Worm (Caenorhabditis elegans) whole organism, L3 larva: ENCODE data around the gene nhr-52.

Experiments
- R02D3.7 ChIP-seq: fragments of 150-350 bp; optimal IDR thresholded peaks from 2 replicates; lab custom pipeline; 2014; ENCODE audit warnings: missing biosample characterization, missing genetic modification characterization
- ZK546.5 ChIP-seq: sonication (generic microtip); optimal IDR thresholded peaks from 2 replicates; lab custom pipeline; 2017; ENCODE audit warnings: missing biosample characterization, missing genetic modification characterization
- aly-2 ChIP-seq: fragments of 150-350 bp; optimal IDR thresholded peaks from 2 replicates; lab custom pipeline; 2014; ENCODE audit warnings: missing biosample characterization, missing genetic modification characterization
- ama-1 ChIP-seq: fragments of 150-350 bp; optimal IDR thresholded peaks from 2 replicates; lab custom pipeline; 2018
- ceh-9 ChIP-seq: sonication (generic microtip); optimal IDR thresholded peaks from 2 replicates; lab custom pipeline; 2018; ENCODE audit warnings: missing biosample characterization, missing genetic modification characterization
- daf-12 ChIP-seq: fragments of 150-350 bp; optimal IDR thresholded peaks from 2 replicates; lab custom pipeline; 2014; ENCODE audit warnings: missing biosample characterization, missing genetic modification reagents, missing genetic modification characterization
- egl-27 ChIP-seq: sonication (generic microtip); optimal IDR thresholded peaks from 4 replicates; lab custom pipeline; 2017; ENCODE audit warnings: missing biosample characterization, missing genetic modification reagents, missing genetic modification characterization
- egl-5 ChIP-seq: fragments of 150-350 bp; optimal IDR thresholded peaks from 2 replicates; lab custom pipeline; 2017; ENCODE audit warnings: missing biosample characterization, missing genetic modification reagents, missing genetic modification characterization, inconsistent platforms
- elt-1 ChIP-seq: fragments of 150-350 bp; optimal IDR thresholded peaks from 2 replicates; lab custom pipeline; 2014; ENCODE audit warnings: missing biosample characterization, missing genetic modification characterization
- elt-2 ChIP-seq: sonication (generic microtip); optimal IDR thresholded peaks from 2 replicates; lab custom pipeline; 2016; ENCODE audit warnings: missing genetic modification reagents, mild to moderate bottlenecking, missing genetic modification characterization, missing compliant biosample characterization
- eor-1 ChIP-seq, 2 experiments: fragments of 150-350 bp; optimal IDR thresholded peaks; 2 replicates each; lab custom pipeline; 2014 to 2018; ENCODE audit warnings: missing biosample characterization in 2 of 2, missing genetic modification characterization in 2 of 2
- fkh-2 ChIP-seq: fragments of 150-350 bp; optimal IDR thresholded peaks from 2 replicates; lab custom pipeline; 2014; ENCODE audit warnings: missing biosample characterization, missing genetic modification reagents, missing genetic modification characterization
- fos-1 ChIP-seq: fragments of 150-350 bp; optimal IDR thresholded peaks from 2 replicates; lab custom pipeline; 2014; ENCODE audit warnings: missing biosample characterization, missing genetic modification characterization
- jun-1 ChIP-seq: fragments of 150-350 bp; optimal IDR thresholded peaks from 2 replicates; lab custom pipeline; 2014; ENCODE audit warnings: missing biosample characterization, missing genetic modification reagents, missing genetic modification characterization
- lin-15B ChIP-seq: fragments of 150-350 bp; optimal IDR thresholded peaks from 2 replicates; lab custom pipeline; 2014; ENCODE audit warnings: missing biosample characterization, missing genetic modification characterization
- lin-39 ChIP-seq: fragments of 150-350 bp; optimal IDR thresholded peaks from 2 replicates; lab custom pipeline; 2018; ENCODE audit warnings: missing biosample characterization, missing genetic modification reagents, missing genetic modification characterization
- lsy-12 ChIP-seq: sonication (generic microtip); optimal IDR thresholded peaks from 2 replicates; lab custom pipeline; 2016; ENCODE audit warnings: mild to moderate bottlenecking, missing genetic modification characterization, missing compliant biosample characterization
- mml-1 ChIP-seq: fragments of 150-350 bp; sonication (generic microtip); optimal IDR thresholded peaks from 3 replicates; lab custom pipeline; 2014; ENCODE audit warnings: missing biosample characterization, missing genetic modification characterization
- nfya-1 ChIP-seq: sonication (generic microtip); optimal IDR thresholded peaks from 2 replicates; lab custom pipeline; 2017; ENCODE audit warnings: missing genetic modification characterization, mild to moderate bottlenecking, missing compliant biosample characterization, antibody characterized with exemption, moderate library complexity; ENCODE audit not compliant: insufficient read depth
- nhr-11 ChIP-seq: fragments of 150-350 bp; optimal IDR thresholded peaks from 2 replicates; lab custom pipeline; 2014; ENCODE audit warnings: missing biosample characterization, missing genetic modification characterization
- nhr-23 ChIP-seq: fragments of 150-350 bp; optimal IDR thresholded peaks from 2 replicates; lab custom pipeline; 2014; ENCODE audit warnings: missing biosample characterization, missing genetic modification reagents, missing genetic modification characterization
- nhr-25 ChIP-seq: sonication (generic microtip); optimal IDR thresholded peaks from 2 replicates; lab custom pipeline; 2017; ENCODE audit warnings: missing biosample characterization, missing genetic modification characterization
- nhr-28 ChIP-seq: fragments of 150-350 bp; optimal IDR thresholded peaks from 2 replicates; lab custom pipeline; 2014; ENCODE audit warnings: missing biosample characterization, missing genetic modification characterization
- nhr-43 ChIP-seq: sonication (generic microtip); optimal IDR thresholded peaks from 2 replicates; lab custom pipeline; 2016; ENCODE audit warnings: mild to moderate bottlenecking, missing genetic modification characterization, missing compliant biosample characterization; ENCODE audit not compliant: poor library complexity, severe bottlenecking
- nhr-67 ChIP-seq: fragments of 150-350 bp; optimal IDR thresholded peaks from 2 replicates; lab custom pipeline; 2014; ENCODE audit warnings: missing biosample characterization, missing genetic modification characterization
- nhr-76 ChIP-seq: fragments of 150-350 bp; sonication (generic microtip); optimal IDR thresholded peaks from 5 replicates; lab custom pipeline; 2014; ENCODE audit warnings: missing biosample characterization, missing genetic modification characterization
- pha-4 ChIP-seq: fragments of 150-350 bp; optimal IDR thresholded peaks from 2 replicates; lab custom pipeline; 2014; ENCODE audit warnings: missing biosample characterization, missing genetic modification reagents, missing genetic modification characterization
- pqm-1 ChIP-seq: fragments of 150-350 bp; optimal IDR thresholded peaks from 2 replicates; lab custom pipeline; 2017; ENCODE audit warnings: missing biosample characterization, missing genetic modification characterization, inconsistent platforms
- skn-1 ChIP-seq: fragments of 150-350 bp; optimal IDR thresholded peaks from 2 replicates; lab custom pipeline; 2014; ENCODE audit warnings: missing biosample characterization, missing genetic modification characterization
- unc-39 ChIP-seq: sonication (generic microtip); optimal IDR thresholded peaks from 4 replicates; lab custom pipeline; 2017; ENCODE audit warnings: missing biosample characterization, missing genetic modification characterization
- ztf-11 ChIP-seq: fragments of 150-350 bp; optimal IDR thresholded peaks from 2 replicates; lab custom pipeline; 2014; ENCODE audit warnings: missing biosample characterization, missing genetic modification characterization

Gene nhr-52

ce11 chrV:15647536-15648085 is 29.7 kb upstream of the nhr-52 start, which contains the start of the genes C55A1.7 and C55A1.6:
TSS of gene C55A1.7 (minus strand) at chrV:15647636.
TSS of gene C55A1.6 (plus strand) at chrV:15648035.
- TF ChIP-seq pha-4 (tag; lab: Kevin White, UChicago): peak; percentile 58

ce11 chrV:15650167-15650566 is 27.2 kb upstream of the nhr-52 start, which contains the start of gene sru-42:
TSS of gene sru-42 (plus strand) at chrV:15650467.
- TF ChIP-seq ceh-9 (no peak), aly-2 (tag; lab: Kevin White, UChicago) (no peak), egl-5 (tag; lab: Kevin White, UChicago) (no peak), jun-1 (tag; lab: Kevin White, UChicago) (no peak), pqm-1 (tag; lab: Kevin White, UChicago) (no peak), eor-1 (tag; optimal IDR thresholded peaks at IDR 0.05; lab: Kevin White, UChicago) (no peak), nhr-43 (tag; lab: Kevin White, UChicago) (no peak), elt-2 (tag; lab: Kevin White, UChicago) (no peak), egl-27 (tag; lab: Kevin White, UChicago) (no peak), nhr-25 (tag; lab: Kevin White, UChicago) (no peak), fkh-2 (no peak), skn-1 (tag; lab: Kevin White, UChicago) (no peak), nhr-11 (tag; lab: Kevin White, UChicago) (no peak), elt-1 (no peak), ztf-11 (tag; lab: Kevin White, UChicago) (no peak), R02D3.7 (tag; lab: Kevin White, UChicago) (no peak)

ce11 chrV:15652147-15652546 is 25.2 kb upstream of the nhr-52 start:
- no peak for TF ChIP-seq fos-1 (tag; lab: Kevin White, UChicago)
- TF ChIP-seq eor-1 (tag; optimal IDR thresholded peaks at IDR 0.05; lab: Kevin White, UChicago): no peak
- no peak for TF ChIP-seq egl-5 (tag; lab: Kevin White, UChicago)
- TF ChIP-seq daf-12: no peak
- TF ChIP-seq pqm-1 (tag; lab: Kevin White, UChicago): no peak
- no peak for TF ChIP-seq nfya-1 (tag; lab: Kevin White, UChicago)
- TF ChIP-seq aly-2 (tag; lab: Kevin White, UChicago): no peak
- TF ChIP-seq lin-15B (tag; lab: Kevin White, UChicago): no peak
- TF ChIP-seq unc-39 (tag; lab: Kevin White, UChicago): no peak
- TF ChIP-seq ceh-9: no peak
- TF ChIP-seq egl-27 (tag; lab: Kevin White, UChicago): no peak
- TF ChIP-seq nhr-28 (tag; lab: Kevin White, UChicago): no peak
- no peak for TF ChIP-seq nhr-67 (tag; lab: Kevin White, UChicago)
- TF ChIP-seq lin-39 (tag; lab: Kevin White, UChicago): no peak
- no peak for TF ChIP-seq ama-1
- no peak for TF ChIP-seq elt-1

ce11 chrV:15654124-15654523 is 23.2 kb upstream of the nhr-52 start, which contains the start of gene F53E4.2:
TSS of gene F53E4.2 (plus strand) at chrV:15654424.
- TF ChIP-seq elt-2 (tag; lab: Kevin White, UChicago): no peak
- TF ChIP-seq, all 47 proteins: peak for 0

ce11 chrV:15658262-15659060 is 18.9 kb upstream of the nhr-52 start:
- TF ChIP-seq ZK546.5: no peak
- peak; percentile 16 for TF ChIP-seq elt-2 (tag; lab: Kevin White, UChicago)
- peak; percentile 1 for TF ChIP-seq egl-5 (tag; lab: Kevin White, UChicago)
- no peak for TF ChIP-seq nhr-76 (tag; lab: Kevin White, UChicago)
- TF ChIP-seq lin-39 (tag; lab: Kevin White, UChicago): no peak

- TF ChIP-seq mml-1 (tag; lab: Kevin White, UChicago) (no peak), elt-1 (peak; percentile 98), lin-39 (tag; lab: Kevin White, UChicago) (no peak), lin-15B (tag; lab: Kevin White, UChicago) (no peak), aly-2 (tag; lab: Kevin White, UChicago) (no peak), nhr-23 (tag; lab: Kevin White, UChicago) (peak; percentile 79), nhr-25 (tag; lab: Kevin White, UChicago) (peak; percentile 99), lsy-12 (tag; lab: Kevin White, UChicago) (no peak), egl-5 (tag; lab: Kevin White, UChicago) (no peak)
Observed at ce11 chrV:15661003-15661402, 16.3 kb upstream of the nhr-52 start.
